Fruit fly (Drosophila melanogaster): ENCODE data around the gene ND-B18.

The ND-B18 gene

dm6 chrX:15090371-15090770 lies 26.8 kb downstream of the ND-B18 start:
- TF ChIP-seq rgr (GFP tag; optimal IDR thresholded peaks at IDR 0.05), result no peak
- peak; percentile 30 for TF ChIP-seq HLH106 (tag; optimal IDR thresholded peaks at IDR 0.05)
- TF ChIP-seq fru (GFP tag; optimal IDR thresholded peaks at IDR 0.05), result peak; percentile 27

dm6 chrX:15091159-15091558 lies 27.6 kb downstream of the ND-B18 start:
- TF ChIP-seq Hr78 (GFP tag; optimal IDR thresholded peaks at IDR 0.05) (no peak), Vsx2 (GFP tag; optimal IDR thresholded peaks at IDR 0.05; ENCODE audit: partially characterized antibody) (peak; percentile 82)

dm6 chrX:15095942-15096341 lies 32.4 kb downstream of the ND-B18 start, which contains the start of gene CG9072:
CG9072 (minus strand) TSS chrX:15096042.
- no peak for TF ChIP-seq Vsx2 (GFP tag; optimal IDR thresholded peaks at IDR 0.05; ENCODE audit: partially characterized antibody)
- no peak for TF ChIP-seq Dif (GFP tag; optimal IDR thresholded peaks at IDR 0.05; ENCODE audit: partially characterized antibody)
- TF ChIP-seq br (GFP tag; optimal IDR thresholded peaks at IDR 0.05), result no peak
- no peak for TF ChIP-seq brk (GFP tag; optimal IDR thresholded peaks at IDR 0.05)
- TF ChIP-seq pan (optimal IDR thresholded peaks at IDR 0.05), result no peak
- TF ChIP-seq Hnf4 (GFP tag; optimal IDR thresholded peaks at IDR 0.05), result no peak
- TF ChIP-seq usp (GFP tag; optimal IDR thresholded peaks at IDR 0.05), result no peak
- no peak for TF ChIP-seq GATAd (GFP tag; optimal IDR thresholded peaks at IDR 0.05)
- no peak for TF ChIP-seq Rel (GFP tag; optimal IDR thresholded peaks at IDR 0.05)
- TF ChIP-seq Rel (tag; optimal IDR thresholded peaks at IDR 0.05), result no peak
- TF ChIP-seq jim (GFP tag; optimal IDR thresholded peaks at IDR 0.05), result no peak
- no peak for TF ChIP-seq CrebA (GFP tag; optimal IDR thresholded peaks at IDR 0.05; ENCODE audit: borderline replicate concordance)
- no peak for TF ChIP-seq woc (GFP tag; optimal IDR thresholded peaks at IDR 0.05)
- no peak for TF ChIP-seq N (GFP tag; optimal IDR thresholded peaks at IDR 0.05)

dm6 chrX:15111888-15112287 lies 48.4 kb downstream of the ND-B18 start:
- peak; percentile 98 for TF ChIP-seq Dfd (GFP tag; optimal IDR thresholded peaks at IDR 0.05)
- TF ChIP-seq sage (GFP tag; optimal IDR thresholded peaks at IDR 0.05), result no peak

Measured in whole organism, wandering third instar larva.